Fruit fly (Drosophila melanogaster): Measurements from ENCODE around the gene msl-2.
A peak's percentile ranks its signal among the peaks of the same experiment; 100 is the strongest.

msl-2 gene

dm6 chr2L:3435086-3435485, 30.8 kb downstream of the msl-2 start (continued):
- TF ChIP-seq yki (optimal IDR thresholded peaks at IDR 0.05) (no peak), lbe (GFP tag; optimal IDR thresholded peaks at IDR 0.05) (no peak), CG2712 (tag; optimal IDR thresholded peaks at IDR 0.05) (peak; percentile 63), HLH54F (GFP tag; optimal IDR thresholded peaks at IDR 0.05) (no peak), CG3407 (GFP tag; optimal IDR thresholded peaks at IDR 0.05) (peak; percentile 22), ewg (GFP tag; optimal IDR thresholded peaks at IDR 0.05) (peak; percentile 47), CG3838 (GFP tag; optimal IDR thresholded peaks at IDR 0.05) (no peak), lov (optimal IDR thresholded peaks at IDR 0.05) (no peak), lov (GFP tag; IDR thresholded peaks at IDR 0.05) (0 out of 3 replicates have a peak, but pooled peaks have one; percentile 40), CG6813 (GFP tag; optimal IDR thresholded peaks at IDR 0.05) (peak; percentile 28), CG8388 (GFP tag; optimal IDR thresholded peaks at IDR 0.05) (peak; percentile 17), btn (GFP tag; optimal IDR thresholded peaks at IDR 0.05) (no peak), CG2120 (GFP tag; optimal IDR thresholded peaks at IDR 0.05) (no peak), CG8924 (tag; optimal IDR thresholded peaks at IDR 0.05) (peak; percentile 26), Neu2 (GFP tag; optimal IDR thresholded peaks at IDR 0.05; ENCODE audit: borderline replicate concordance) (no peak), ash1 (GFP tag; optimal IDR thresholded peaks at IDR 0.05) (no peak), ap (GFP tag; IDR thresholded peaks at IDR 0.05) (peak; percentile 35; the same call in 1 of the 2 replicates), ase (GFP tag; IDR thresholded peaks at IDR 0.05) (peak; percentile 59), nerfin-1 (tag; optimal IDR thresholded peaks at IDR 0.05) (peak; percentile 7), D19A (tag; optimal IDR thresholded peaks at IDR 0.05) (peak; percentile 8), knrl (GFP tag; IDR thresholded peaks at IDR 0.05; ENCODE audit: partially characterized antibody) (no peak), CG2199 (GFP tag; IDR thresholded peaks at IDR 0.05) (no peak), Dbx (GFP tag; IDR thresholded peaks at IDR 0.05) (no peak), trem (tag; optimal IDR thresholded peaks at IDR 0.05) (peak; percentile 7), prd (optimal IDR thresholded peaks at IDR 0.05) (no peak), prd (GFP tag; IDR thresholded peaks at IDR 0.05) (peak; percentile 76), cas (GFP tag; IDR thresholded peaks at IDR 0.05) (no peak), slp2 (GFP tag; optimal IDR thresholded peaks at IDR 0.05) (no peak), Camta (GFP tag; optimal IDR thresholded peaks at IDR 0.05) (peak; percentile 9), CG5180 (GFP tag; optimal IDR thresholded peaks at IDR 0.05) (peak; percentile 26), wor (GFP tag; IDR thresholded peaks at IDR 0.05) (peak; percentile 45), Hmr (GFP tag; optimal IDR thresholded peaks at IDR 0.05) (peak; percentile 53), Dad (GFP tag; optimal IDR thresholded peaks at IDR 0.05) (no peak), H15 (GFP tag; IDR thresholded peaks at IDR 0.05) (peak; percentile 72), CG8944 (GFP tag; optimal IDR thresholded peaks at IDR 0.05) (peak; percentile 14), E2f1 (GFP tag; IDR thresholded peaks at IDR 0.05) (peak; percentile 39; the same call in 1 of the 2 replicates), CG10462 (GFP tag; optimal IDR thresholded peaks at IDR 0.05) (no peak), org-1 (GFP tag; optimal IDR thresholded peaks at IDR 0.05) (peak; percentile 37), jumu (GFP tag; optimal IDR thresholded peaks at IDR 0.05) (peak; percentile 36), Xbp1 (GFP tag; optimal IDR thresholded peaks at IDR 0.05) (peak; percentile 37), Awh (GFP tag; IDR thresholded peaks at IDR 0.05) (no peak), crol (GFP tag; IDR thresholded peaks at IDR 0.05) (peak; percentile 61), slbo (GFP tag; IDR thresholded peaks at IDR 0.05) (peak; percentile 52), gt (GFP tag; IDR thresholded peaks at IDR 0.05) (no peak), ATbp (GFP tag; optimal IDR thresholded peaks at IDR 0.05) (peak; percentile 47), CG14014 (GFP tag; IDR thresholded peaks at IDR 0.05) (peak; percentile 47; the same call in 1 of the 2 replicates), MTF-1 (GFP tag; optimal IDR thresholded peaks at IDR 0.05; ENCODE audit: borderline replicate concordance) (no peak), danr (GFP tag; IDR thresholded peaks at IDR 0.05) (0 out of 2 replicates have a peak, but pooled peaks have one; percentile 24), CG7987 (GFP tag; optimal IDR thresholded peaks at IDR 0.05) (no peak), mirr (GFP tag; optimal IDR thresholded peaks at IDR 0.05) (no peak), stc (GFP tag; IDR thresholded peaks at IDR 0.05) (peak; percentile 55; the same call in 1 of the 2 replicates), Oli (tag; optimal IDR thresholded peaks at IDR 0.05) (peak; percentile 59)
